Fruit fly (Drosophila melanogaster) whole organism, embryonic: Measurements from ENCODE around the gene Prx5.

Experiments
- CG8478 ChIP-seq: fragments of >200 bp; optimal IDR thresholded peaks from 2 replicates; lab custom pipeline; 2018
- HLH3B ChIP-seq: fragments of 200-800 bp; sonication (Bioruptor generic); IDR thresholded peaks from 2 replicates; pipeline ENCODE4 v1.3.6; 2022; ENCODE audit warnings: missing biosample characterization, missing genetic modification characterization
- Neu2 ChIP-seq: fragments of 200-800 bp; sonication (Bioruptor generic); optimal IDR thresholded peaks from 3 replicates; lab custom pipeline; 2016; ENCODE audit warnings: missing biosample characterization, missing genetic modification characterization, borderline replicate concordance
- sim ChIP-seq: fragments of 200-800 bp; sonication (Bioruptor generic); IDR thresholded peaks from 2 replicates; pipeline ENCODE4 v1.3.6; 2022; ENCODE audit warnings: missing biosample characterization, missing genetic modification characterization

DNA sequence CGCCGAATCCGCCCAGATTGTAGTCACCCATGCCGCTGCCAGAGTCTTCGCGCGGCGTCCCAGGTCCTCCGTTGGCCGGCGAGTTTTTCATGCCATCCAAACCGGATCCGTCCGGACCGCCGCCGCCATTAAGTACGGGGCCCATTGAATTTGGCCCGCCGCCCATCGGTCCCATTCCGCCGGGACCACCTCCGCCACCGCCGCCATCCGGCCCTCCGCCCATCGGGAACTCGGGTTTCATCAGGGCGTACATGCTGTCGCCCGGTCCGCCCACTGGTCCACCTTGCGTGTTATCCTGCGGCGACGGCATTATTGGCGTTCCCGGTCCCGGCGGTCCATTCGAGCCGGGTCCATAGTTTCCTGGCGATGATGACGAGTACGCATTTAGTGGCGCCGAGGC, 28.2 kb upstream of the Prx5 start:
- no peak for TF ChIP-seq Neu2 (GFP tag; lab: Kevin White, UChicago)
- no peak for TF ChIP-seq HLH3B (GFP tag; lab: Robert Waterston, UW)
- TF ChIP-seq CG8478 (lab: Kevin White, UChicago) = no peak
- TF ChIP-seq sim (GFP tag; lab: Robert Waterston, UW) = no peak
